Fruit fly (Drosophila melanogaster) whole organism, embryonic: ENCODE results near the gene Ufd1.

Experiments
- Adf1 ChIP-seq: fragments of 200-800 bp; sonication (Bioruptor generic); IDR thresholded peaks from 2 replicates; pipeline ENCODE4 v1.3.6; 2022; ENCODE audit warnings: missing biosample characterization, missing genetic modification characterization
- CG10274 ChIP-seq: fragments of 200-800 bp; sonication (Bioruptor generic); optimal IDR thresholded peaks from 3 replicates; lab custom pipeline; 2017; ENCODE audit warnings: missing biosample characterization, mild to moderate bottlenecking, missing genetic modification characterization
- CG10979 ChIP-seq: fragments of 200-800 bp; sonication (Bioruptor generic); optimal IDR thresholded peaks from 2 replicates; lab custom pipeline; 2018; ENCODE audit warnings: missing biosample characterization, mild to moderate bottlenecking, missing genetic modification characterization, moderate library complexity
- CG11247 ChIP-seq: fragments of 200-800 bp; sonication (Bioruptor generic); IDR thresholded peaks from 2 replicates; pipeline ENCODE4 v1.3.6; 2022; ENCODE audit warnings: missing biosample characterization, missing genetic modification characterization
- CG11456 ChIP-seq: fragments of 200-800 bp; sonication (Bioruptor generic); IDR thresholded peaks from 3 replicates; pipeline ENCODE4 v1.3.6; 2022; ENCODE audit warnings: missing biosample characterization, missing genetic modification characterization
- CG12299 ChIP-seq: fragments of 200-800 bp; sonication (Bioruptor generic); optimal IDR thresholded peaks from 2 replicates; lab custom pipeline; 2018; ENCODE audit warnings: missing biosample characterization, mild to moderate bottlenecking, missing genetic modification characterization
- CG13894 ChIP-seq: fragments of 200-800 bp; sonication (Bioruptor generic); optimal IDR thresholded peaks from 3 replicates; lab custom pipeline; 2018; ENCODE audit warnings: missing biosample characterization, mild to moderate bottlenecking, missing genetic modification characterization, moderate library complexity
- CG14710 ChIP-seq: fragments of 200-800 bp; sonication (Bioruptor generic); optimal IDR thresholded peaks from 3 replicates; lab custom pipeline; 2019; ENCODE audit warnings: missing biosample characterization, mild to moderate bottlenecking, missing genetic modification characterization, moderate library complexity
- CG14965 ChIP-seq: fragments of 200-800 bp; sonication (Bioruptor generic); optimal IDR thresholded peaks from 2 replicates; lab custom pipeline; 2016; ENCODE audit warnings: missing biosample characterization, missing genetic modification characterization, borderline replicate concordance
- CG1603 ChIP-seq: fragments of 200-800 bp; sonication (Bioruptor generic); optimal IDR thresholded peaks from 2 replicates; lab custom pipeline; 2019; ENCODE audit warnings: missing biosample characterization, mild to moderate bottlenecking, missing genetic modification characterization, moderate library complexity
- CG16815 ChIP-seq: fragments of 200-800 bp; sonication (Bioruptor generic); optimal IDR thresholded peaks from 3 replicates; lab custom pipeline; 2017; ENCODE audit warnings: missing biosample characterization, mild to moderate bottlenecking, missing genetic modification characterization
- CG17568 ChIP-seq: fragments of 200-800 bp; sonication (Bioruptor generic); optimal IDR thresholded peaks from 2 replicates; lab custom pipeline; 2018; ENCODE audit warnings: missing biosample characterization, mild to moderate bottlenecking, missing genetic modification characterization, moderate library complexity
- CG1792 ChIP-seq: fragments of 200-800 bp; sonication (Bioruptor generic); optimal IDR thresholded peaks from 2 replicates; lab custom pipeline; 2016; ENCODE audit warnings: missing biosample characterization, missing genetic modification characterization
- CG18764 ChIP-seq: fragments of 200-800 bp; sonication (Bioruptor generic); optimal IDR thresholded peaks from 3 replicates; lab custom pipeline; 2016; ENCODE audit warnings: missing biosample characterization, missing genetic modification characterization
- CG2116 ChIP-seq: fragments of 200-800 bp; sonication (Bioruptor generic); optimal IDR thresholded peaks from 3 replicates; lab custom pipeline; 2018; ENCODE audit warnings: missing biosample characterization, mild to moderate bottlenecking, missing genetic modification characterization
- CG34422 ChIP-seq: fragments of 200-800 bp; sonication (Bioruptor generic); IDR thresholded peaks from 3 replicates; pipeline ENCODE4 v1.3.6; 2022; ENCODE audit warnings: missing biosample characterization, missing genetic modification characterization
- CG3726 ChIP-seq: fragments of 200-800 bp; sonication (Bioruptor generic); IDR thresholded peaks from 3 replicates; pipeline ENCODE4, ENCODE4 v1.3.6; 2022; ENCODE audit warnings: missing biosample characterization, missing genetic modification characterization
- CG5245 ChIP-seq: fragments of 200-800 bp; sonication (Bioruptor generic); optimal IDR thresholded peaks from 3 replicates; lab custom pipeline; 2016; ENCODE audit warnings: missing biosample characterization, missing genetic modification characterization
- CG6654 ChIP-seq: fragments of 200-800 bp; sonication (Bioruptor generic); optimal IDR thresholded peaks from 2 replicates; lab custom pipeline; 2017; ENCODE audit warnings: missing biosample characterization, mild to moderate bottlenecking, missing genetic modification characterization
- CG8924 ChIP-seq: fragments of 200-800 bp; optimal IDR thresholded peaks from 3 replicates; lab custom pipeline; 2019; ENCODE audit warnings: missing biosample characterization, mild to moderate bottlenecking, missing genetic modification characterization, moderate library complexity
- GATAe ChIP-seq: fragments of 200-800 bp; sonication (Bioruptor generic); conservative IDR thresholded peaks from 2 replicates; pipeline ENCODE4 v1.3.6; 2022; ENCODE audit warnings: missing biosample characterization, missing genetic modification characterization
- H2.0 ChIP-seq: fragments of 200-800 bp; sonication (Bioruptor generic); IDR thresholded peaks from 2 replicates; pipeline ENCODE4 v1.3.6; 2022; ENCODE audit warnings: missing biosample characterization, missing genetic modification characterization
- HLHmδ ChIP-seq: fragments of 200-800 bp; sonication (Bioruptor generic); optimal IDR thresholded peaks from 2 replicates; lab custom pipeline; 2018; ENCODE audit warnings: missing biosample characterization, mild to moderate bottlenecking, missing genetic modification characterization, moderate library complexity
- NC2β ChIP-seq: fragments of 200-800 bp; sonication (Bioruptor generic); optimal IDR thresholded peaks from 2 replicates; lab custom pipeline; 2016; ENCODE audit warnings: missing biosample characterization, missing genetic modification characterization
- Trl ChIP-seq, 3 experiments: fragments of >200 bp in 2 of 3; fragments of 200-800 bp in 1 of 3; sonication (Bioruptor generic) in 1 of 3; optimal IDR thresholded peaks; 2 replicates in 1 of 3; 3 replicates in 2 of 3; lab custom pipeline; 2016 to 2017; ENCODE audit warnings: missing biosample characterization in 1 of 3, missing genetic modification characterization in 1 of 3
- Vsx1 ChIP-seq: fragments of 200-800 bp; sonication (Bioruptor generic); optimal IDR thresholded peaks from 2 replicates; lab custom pipeline; 2017; ENCODE audit warnings: missing biosample characterization, mild to moderate bottlenecking, missing genetic modification characterization, missing genetic modification reagents
- abd-A ChIP-seq: fragments of 200-800 bp; sonication (Bioruptor generic); optimal IDR thresholded peaks from 3 replicates; lab custom pipeline; 2019; ENCODE audit warnings: missing biosample characterization, mild to moderate bottlenecking, missing genetic modification characterization, moderate library complexity
- caup ChIP-seq: fragments of 200-800 bp; sonication (Bioruptor generic); optimal IDR thresholded peaks from 3 replicates; lab custom pipeline; 2017; ENCODE audit warnings: missing biosample characterization, mild to moderate bottlenecking, missing genetic modification characterization, moderate library complexity; ENCODE audit not compliant: severe bottlenecking
- croc ChIP-seq: fragments of 200-800 bp; sonication (Bioruptor generic); conservative IDR thresholded peaks from 3 replicates; pipeline ENCODE4 v1.3.6; 2022; ENCODE audit warnings: missing biosample characterization, missing genetic modification characterization
- crol ChIP-seq: fragments of 200-800 bp; sonication (Bioruptor generic); IDR thresholded peaks from 2 replicates; pipeline ENCODE4 v1.3.6; 2022; ENCODE audit warnings: missing biosample characterization, missing genetic modification characterization
- crp ChIP-seq, 2 experiments: fragments of 200-800 bp; sonication (Bioruptor generic); optimal IDR thresholded peaks; 2 replicates in 1 of 2; 3 replicates in 1 of 2; lab custom pipeline; 2017; ENCODE audit warnings: missing biosample characterization in 2 of 2, missing genetic modification characterization in 2 of 2, mild to moderate bottlenecking in 1 of 2, moderate library complexity in 1 of 2
- cwo ChIP-seq: fragments of 200-800 bp; sonication (Bioruptor generic); optimal IDR thresholded peaks from 3 replicates; lab custom pipeline; 2017; ENCODE audit warnings: missing biosample characterization, missing genetic modification characterization, mild to moderate bottlenecking, moderate library complexity, missing genetic modification reagents
- emc ChIP-seq: fragments of 200-800 bp; sonication (Bioruptor generic); optimal IDR thresholded peaks from 2 replicates; lab custom pipeline; 2016; ENCODE audit warnings: missing biosample characterization, missing genetic modification characterization
- eve ChIP-seq, 2 experiments: fragments of >200 bp; optimal IDR thresholded peaks; 2 replicates each; lab custom pipeline; 2017; ENCODE audit warnings: missing biosample characterization in 2 of 2, missing genetic modification characterization in 2 of 2
- fd64A ChIP-seq: fragments of 200-800 bp; sonication (Bioruptor generic); optimal IDR thresholded peaks from 3 replicates; lab custom pipeline; 2018; ENCODE audit warnings: missing biosample characterization, mild to moderate bottlenecking, missing genetic modification characterization
- grau ChIP-seq: fragments of 200-800 bp; optimal IDR thresholded peaks from 3 replicates; lab custom pipeline; 2019; ENCODE audit warnings: missing biosample characterization, mild to moderate bottlenecking, missing genetic modification characterization, moderate library complexity
- inv ChIP-seq: fragments of 200-800 bp; sonication (Bioruptor generic); IDR thresholded peaks from 2 replicates; pipeline ENCODE4 v1.3.6; 2022; ENCODE audit warnings: missing biosample characterization, missing genetic modification characterization; ENCODE audit not compliant: partially characterized antibody
- jing ChIP-seq: fragments of 200-800 bp; sonication (Bioruptor generic); optimal IDR thresholded peaks from 2 replicates; lab custom pipeline; 2018; ENCODE audit warnings: missing biosample characterization, mild to moderate bottlenecking, missing genetic modification characterization
- maf-S ChIP-seq: fragments of 200-800 bp; sonication (Bioruptor generic); optimal IDR thresholded peaks from 2 replicates; lab custom pipeline; 2016; ENCODE audit warnings: missing biosample characterization, missing genetic modification characterization
- pb ChIP-seq: fragments of 200-800 bp; sonication (Bioruptor generic); optimal IDR thresholded peaks from 3 replicates; lab custom pipeline; 2016; ENCODE audit warnings: missing biosample characterization, missing genetic modification characterization
- pzg ChIP-seq: fragments of 200-800 bp; sonication (Bioruptor generic); optimal IDR thresholded peaks from 3 replicates; lab custom pipeline; 2018; ENCODE audit warnings: missing biosample characterization, mild to moderate bottlenecking, missing genetic modification characterization, moderate library complexity
- ranshi ChIP-seq: fragments of 200-800 bp; sonication (Bioruptor generic); IDR thresholded peaks from 2 replicates; pipeline ENCODE4 v1.3.6; 2022; ENCODE audit warnings: missing biosample characterization, missing genetic modification characterization
- schlank ChIP-seq: fragments of 200-800 bp; sonication (Bioruptor generic); optimal IDR thresholded peaks from 2 replicates; lab custom pipeline; 2018; ENCODE audit warnings: missing biosample characterization, mild to moderate bottlenecking, missing genetic modification characterization
- scrt ChIP-seq: fragments of 200-800 bp; sonication (Bioruptor generic); optimal IDR thresholded peaks from 2 replicates; lab custom pipeline; 2018; ENCODE audit warnings: missing biosample characterization, mild to moderate bottlenecking, missing genetic modification characterization, moderate library complexity
- slp2 ChIP-seq: fragments of 200-800 bp; sonication (Bioruptor generic); optimal IDR thresholded peaks from 2 replicates; lab custom pipeline; 2016; ENCODE audit warnings: missing biosample characterization, missing genetic modification characterization
- wor ChIP-seq: fragments of 200-800 bp; sonication (Bioruptor generic); IDR thresholded peaks from 2 replicates; pipeline ENCODE4 v1.3.6; 2022; ENCODE audit warnings: missing biosample characterization, missing genetic modification characterization
- z ChIP-seq: fragments of 200-800 bp; sonication (Bioruptor generic); IDR thresholded peaks from 3 replicates; pipeline ENCODE4 v1.3.6; 2022; ENCODE audit warnings: missing biosample characterization, missing genetic modification characterization

The Ufd1 gene

dm6 chr3L:11169299-11170181 is 46.5 kb upstream of the Ufd1 start, which contains the start of the genes wls and Adck5 (continued):
- no peak for TF ChIP-seq Vsx1 (GFP tag; lab: Kevin White, UChicago)
- peak; percentile 61; the same call in 1 of the 3 replicates for TF ChIP-seq CG34422 (GFP tag; lab: Robert Waterston, UW)
- 0 out of 2 replicates have a peak, but pooled peaks have one; percentile 32 for TF ChIP-seq CG11247
- peak; percentile 28 for TF ChIP-seq CG18764 (GFP tag; lab: Kevin White, UChicago)
- no peak for TF ChIP-seq wor (GFP tag; lab: Robert Waterston, UW)
- peak; percentile 46 for TF ChIP-seq CG12299 (tag; lab: Kevin White, UChicago)
- TF ChIP-seq crol (GFP tag; lab: Robert Waterston, UW), result no peak
- peak; percentile 26 for TF ChIP-seq NC2β
- TF ChIP-seq CG8924, result peak; percentile 17
- TF ChIP-seq ranshi, result no peak; the same call in 1 of the 2 replicates
- TF ChIP-seq CG2116 (GFP tag; lab: Kevin White, UChicago), result peak; percentile 67
- TF ChIP-seq z (GFP tag; lab: Robert Waterston, UW), result no peak
- TF ChIP-seq CG6654 (GFP tag; lab: Kevin White, UChicago), result no peak
- peak; percentile 81 for TF ChIP-seq CG14710 (tag; lab: Kevin White, UChicago)
- TF ChIP-seq CG14965, result no peak
- no peak for TF ChIP-seq jing (GFP tag; lab: Kevin White, UChicago)
- TF ChIP-seq CG16815 (GFP tag; lab: Kevin White, UChicago), result no peak
- TF ChIP-seq schlank (tag; lab: Kevin White, UChicago), result peak; percentile 71
- no peak for TF ChIP-seq eve (GFP tag; optimal IDR thresholded peaks at IDR 0.05; lab: Kevin White, UChicago)
- TF ChIP-seq H2.0 (GFP tag; lab: Robert Waterston, UW), result 0 out of 2 replicates have a peak, but pooled peaks have one; percentile 16
- TF ChIP-seq cwo (GFP tag; lab: Kevin White, UChicago), result no peak
- TF ChIP-seq CG5245 (GFP tag; lab: Kevin White, UChicago), result no peak
- peak; percentile 17 for TF ChIP-seq pb
- TF ChIP-seq croc (GFP tag; lab: Robert Waterston, UW), result no peak
- TF ChIP-seq scrt (GFP tag; lab: Kevin White, UChicago), result peak; percentile 82
- no peak for TF ChIP-seq Trl (optimal IDR thresholded peaks at IDR 0.05; lab: Kevin White, UChicago)
- peak; percentile 23 for TF ChIP-seq Trl (GFP tag; optimal IDR thresholded peaks at IDR 0.05; lab: Kevin White, UChicago)
- TF ChIP-seq emc (GFP tag; lab: Kevin White, UChicago), result no peak
- TF ChIP-seq pzg (GFP tag; lab: Kevin White, UChicago), result peak; percentile 41
- peak; percentile 44 for TF ChIP-seq HLHmδ (GFP tag; lab: Kevin White, UChicago)
- no peak for TF ChIP-seq inv (GFP tag; lab: Robert Waterston, UW)
- peak; percentile 57 for TF ChIP-seq CG1603 (tag; lab: Kevin White, UChicago)
- TF ChIP-seq abd-A (tag; lab: Kevin White, UChicago), result no peak
- TF ChIP-seq slp2 (GFP tag; lab: Kevin White, UChicago), result no peak
- TF ChIP-seq CG10979, result peak; percentile 16
- no peak for TF ChIP-seq CG13894 (tag; lab: Kevin White, UChicago)
- TF ChIP-seq Adf1, result peak; percentile 11; the same call in 1 of the 2 replicates
- TF ChIP-seq maf-S (GFP tag; lab: Kevin White, UChicago), result peak; percentile 11
- no peak for TF ChIP-seq CG17568 (GFP tag; lab: Kevin White, UChicago)
- TF ChIP-seq caup, result peak; percentile 83
- no peak for TF ChIP-seq CG1792 (GFP tag; lab: Kevin White, UChicago)
- no peak for TF ChIP-seq GATAe (GFP tag; lab: Robert Waterston, UW)
- TF ChIP-seq CG10274 (GFP tag; lab: Kevin White, UChicago), result peak; percentile 32
- TF ChIP-seq crp (GFP tag; optimal IDR thresholded peaks at IDR 0.05; lab: Kevin White, UChicago), result peak; percentile 58 to 92
- peak; percentile 43; the same call in 1 of the 3 replicates for TF ChIP-seq CG11456 (GFP tag; lab: Robert Waterston, UW)
- TF ChIP-seq CG3726 (GFP tag; lab: Robert Waterston, UW), result no peak
- TF ChIP-seq grau, result no peak
- TF ChIP-seq fd64A (GFP tag; lab: Kevin White, UChicago), result peak; percentile 22
